Fruit fly (Drosophila melanogaster) whole organism, embryonic: ENCODE data around the gene Rilpl.
A peak's percentile ranks its signal among the peaks of the same experiment; 100 is the strongest.

ENCODE experiments used
- ATbp ChIP-seq: fragments of 200-800 bp; sonication (Bioruptor generic); optimal IDR thresholded peaks from 2 replicates; lab custom pipeline; 2017; ENCODE audit warnings: missing biosample characterization, mild to moderate bottlenecking, missing genetic modification characterization, missing genetic modification reagents
- Awh ChIP-seq: fragments of 200-800 bp; sonication (Bioruptor generic); IDR thresholded peaks from 2 replicates; pipeline ENCODE4, ENCODE4 v1.3.6; 2022; ENCODE audit warnings: missing biosample characterization, missing genetic modification characterization
- Bgb ChIP-seq: fragments of 200-800 bp; sonication (Bioruptor generic); IDR thresholded peaks from 2 replicates; pipeline ENCODE4 v1.3.6; 2022; ENCODE audit warnings: missing biosample characterization, missing genetic modification characterization; ENCODE audit not compliant: partially characterized antibody
- CG10274 ChIP-seq: fragments of 200-800 bp; sonication (Bioruptor generic); optimal IDR thresholded peaks from 3 replicates; lab custom pipeline; 2017; ENCODE audit warnings: missing biosample characterization, mild to moderate bottlenecking, missing genetic modification characterization
- CG10543 ChIP-seq: fragments of 200-800 bp; sonication (Bioruptor generic); optimal IDR thresholded peaks from 3 replicates; lab custom pipeline; 2017; ENCODE audit warnings: missing biosample characterization, mild to moderate bottlenecking, missing genetic modification characterization, moderate library complexity
- CG16779 ChIP-seq: fragments of 200-800 bp; sonication (Bioruptor generic); IDR thresholded peaks from 2 replicates; pipeline ENCODE4 v1.3.6; 2022; ENCODE audit warnings: missing biosample characterization, missing genetic modification characterization
- CG1792 ChIP-seq: fragments of 200-800 bp; sonication (Bioruptor generic); optimal IDR thresholded peaks from 2 replicates; lab custom pipeline; 2016; ENCODE audit warnings: missing biosample characterization, missing genetic modification characterization
- CG18599 ChIP-seq: fragments of 200-800 bp; sonication (Bioruptor generic); optimal IDR thresholded peaks from 3 replicates; lab custom pipeline; 2017; ENCODE audit warnings: missing biosample characterization, missing genetic modification characterization, mild to moderate bottlenecking, moderate library complexity, missing genetic modification reagents
- CG2678 ChIP-seq: fragments of 200-800 bp; sonication (Bioruptor generic); optimal IDR thresholded peaks from 3 replicates; lab custom pipeline; 2019; ENCODE audit warnings: missing biosample characterization, mild to moderate bottlenecking, missing genetic modification characterization, moderate library complexity
- CG31365 ChIP-seq: fragments of 200-800 bp; sonication (Bioruptor generic); optimal IDR thresholded peaks from 2 replicates; lab custom pipeline; 2018; ENCODE audit warnings: missing biosample characterization, mild to moderate bottlenecking, missing genetic modification characterization
- CG3726 ChIP-seq: fragments of 200-800 bp; sonication (Bioruptor generic); IDR thresholded peaks from 3 replicates; pipeline ENCODE4, ENCODE4 v1.3.6; 2022; ENCODE audit warnings: missing biosample characterization, missing genetic modification characterization
- CG42726 ChIP-seq: fragments of 200-800 bp; sonication (Bioruptor generic); IDR thresholded peaks from 2 replicates; pipeline ENCODE4 v1.3.6; 2022; ENCODE audit warnings: missing biosample characterization, missing genetic modification characterization; ENCODE audit not compliant: partially characterized antibody
- CG4854 ChIP-seq: fragments of 200-800 bp; sonication (Bioruptor generic); optimal IDR thresholded peaks from 2 replicates; lab custom pipeline; 2016; ENCODE audit warnings: missing biosample characterization, missing genetic modification characterization, inconsistent platforms
- CG5953 ChIP-seq: fragments of 200-800 bp; sonication (Bioruptor generic); IDR thresholded peaks from 2 replicates; pipeline ENCODE4 v1.3.6; 2022; ENCODE audit warnings: missing biosample characterization, missing genetic modification characterization
- CG6765 ChIP-seq: fragments of 200-800 bp; sonication (Bioruptor generic); optimal IDR thresholded peaks from 3 replicates; lab custom pipeline; 2017; ENCODE audit warnings: missing biosample characterization, mild to moderate bottlenecking, missing genetic modification characterization
- CG7357 ChIP-seq: fragments of 200-800 bp; sonication (Bioruptor generic); IDR thresholded peaks from 3 replicates; pipeline ENCODE4 v1.3.6; 2022; ENCODE audit warnings: missing biosample characterization, missing genetic modification characterization
- CG7987 ChIP-seq: fragments of 200-800 bp; sonication (Bioruptor generic); optimal IDR thresholded peaks from 2 replicates; lab custom pipeline; 2018; ENCODE audit warnings: missing biosample characterization, mild to moderate bottlenecking, missing genetic modification characterization, moderate library complexity
- CG8290 ChIP-seq, 3 experiments: fragments of 200-800 bp; sonication (Bioruptor generic); optimal IDR thresholded peaks; 2 replicates each; lab custom pipeline; 2016 to 2019; ENCODE audit warnings: missing biosample characterization in 3 of 3, missing genetic modification characterization in 3 of 3, mild to moderate bottlenecking in 2 of 3, moderate library complexity in 1 of 3
- CG8924 ChIP-seq: fragments of 200-800 bp; optimal IDR thresholded peaks from 3 replicates; lab custom pipeline; 2019; ENCODE audit warnings: missing biosample characterization, mild to moderate bottlenecking, missing genetic modification characterization, moderate library complexity
- CkIIα-i1 ChIP-seq: fragments of 200-800 bp; sonication (Bioruptor generic); IDR thresholded peaks from 2 replicates; pipeline ENCODE4 v1.3.6; 2022; ENCODE audit warnings: missing biosample characterization, missing genetic modification characterization
- D19A ChIP-seq: fragments of 200-800 bp; optimal IDR thresholded peaks from 3 replicates; lab custom pipeline; 2019; ENCODE audit warnings: missing biosample characterization, mild to moderate bottlenecking, missing genetic modification characterization, moderate library complexity
- Dp ChIP-seq: fragments of 200-800 bp; sonication (Bioruptor generic); optimal IDR thresholded peaks from 2 replicates; lab custom pipeline; 2018; ENCODE audit warnings: missing biosample characterization, mild to moderate bottlenecking, missing genetic modification characterization, moderate library complexity
- ERR ChIP-seq: fragments of 200-800 bp; sonication (Bioruptor generic); optimal IDR thresholded peaks from 2 replicates; lab custom pipeline; 2016; ENCODE audit warnings: missing biosample characterization, missing genetic modification characterization
- Eip74EF ChIP-seq, 2 experiments: fragments of 200-800 bp in 1 of 2; fragments of >200 bp in 1 of 2; sonication (Bioruptor generic) in 1 of 2; optimal IDR thresholded peaks; 2 replicates each; lab custom pipeline; 2017 to 2019; ENCODE audit warnings: missing biosample characterization in 2 of 2, missing genetic modification characterization in 2 of 2, mild to moderate bottlenecking in 1 of 2, moderate library complexity in 1 of 2
- Fer2 ChIP-seq: fragments of 200-800 bp; sonication (Bioruptor generic); optimal IDR thresholded peaks from 2 replicates; lab custom pipeline; 2018; ENCODE audit warnings: missing biosample characterization, mild to moderate bottlenecking, missing genetic modification characterization, moderate library complexity
- Hmr ChIP-seq: fragments of 200-800 bp; sonication (Bioruptor generic); optimal IDR thresholded peaks from 3 replicates; lab custom pipeline; 2017; ENCODE audit warnings: mild to moderate bottlenecking, missing biosample characterization, missing genetic modification reagents, missing genetic modification characterization
- MESR4 ChIP-seq: fragments of 200-800 bp; sonication (Bioruptor generic); optimal IDR thresholded peaks from 2 replicates; lab custom pipeline; 2018; ENCODE audit warnings: missing biosample characterization, mild to moderate bottlenecking, missing genetic modification characterization, moderate library complexity
- Myb ChIP-seq: fragments of 200-800 bp; sonication (Bioruptor generic); optimal IDR thresholded peaks from 2 replicates; lab custom pipeline; 2016; ENCODE audit warnings: missing biosample characterization, missing genetic modification characterization
- Nf-YC ChIP-seq: fragments of 200-800 bp; optimal IDR thresholded peaks from 3 replicates; lab custom pipeline; 2019; ENCODE audit warnings: missing biosample characterization, mild to moderate bottlenecking, missing genetic modification characterization, moderate library complexity
- Oli ChIP-seq: fragments of 200-800 bp; sonication (Bioruptor generic); optimal IDR thresholded peaks from 2 replicates; lab custom pipeline; 2018; ENCODE audit warnings: missing biosample characterization, mild to moderate bottlenecking, missing genetic modification characterization, moderate library complexity
- Taf1 ChIP-seq: fragments of 200-800 bp; sonication (Bioruptor generic); IDR thresholded peaks from 2 replicates; pipeline ENCODE4 v1.3.6; 2022; ENCODE audit warnings: missing biosample characterization, missing genetic modification characterization
- ato ChIP-seq: fragments of 200-800 bp; sonication (Bioruptor generic); IDR thresholded peaks from 2 replicates; pipeline ENCODE4 v1.3.6; 2022; ENCODE audit warnings: missing biosample characterization, missing genetic modification characterization; ENCODE audit not compliant: partially characterized antibody
- chinmo ChIP-seq: fragments of 200-800 bp; sonication (Bioruptor generic); IDR thresholded peaks from 4 replicates; pipeline ENCODE4 v1.3.6; 2022; ENCODE audit warnings: missing biosample characterization, missing genetic modification characterization; ENCODE audit not compliant: partially characterized antibody
- crp ChIP-seq, 2 experiments: fragments of 200-800 bp; sonication (Bioruptor generic); optimal IDR thresholded peaks; 2 replicates in 1 of 2; 3 replicates in 1 of 2; lab custom pipeline; 2017; ENCODE audit warnings: missing biosample characterization in 2 of 2, missing genetic modification characterization in 2 of 2, mild to moderate bottlenecking in 1 of 2, moderate library complexity in 1 of 2
- dmrt99B ChIP-seq: fragments of 200-800 bp; sonication (Bioruptor generic); optimal IDR thresholded peaks from 2 replicates; lab custom pipeline; 2018; ENCODE audit warnings: missing biosample characterization, mild to moderate bottlenecking, missing genetic modification characterization, moderate library complexity
- dpn ChIP-seq, 2 experiments: fragments of 200-800 bp; sonication (Bioruptor generic); optimal IDR thresholded peaks; 3 replicates each; lab custom pipeline; 2016; ENCODE audit warnings: missing biosample characterization in 2 of 2, missing genetic modification characterization in 2 of 2
- dysf ChIP-seq: fragments of 200-800 bp; sonication (Bioruptor generic); IDR thresholded peaks from 3 replicates; pipeline ENCODE4 v1.3.6; 2022; ENCODE audit warnings: missing biosample characterization, missing genetic modification characterization
- gfzf ChIP-seq: fragments of 200-800 bp; sonication (Bioruptor generic); optimal IDR thresholded peaks from 2 replicates; lab custom pipeline; 2016; ENCODE audit warnings: missing biosample characterization, mild to moderate bottlenecking, missing genetic modification characterization, moderate library complexity
- hth ChIP-seq: fragments of >200 bp; optimal IDR thresholded peaks from 2 replicates; lab custom pipeline; 2017; ENCODE audit warnings: inconsistent platforms
- jumu ChIP-seq: fragments of 200-800 bp; sonication (Bioruptor generic); optimal IDR thresholded peaks from 3 replicates; lab custom pipeline; 2016; ENCODE audit warnings: missing biosample characterization, missing genetic modification characterization
- lbe ChIP-seq: fragments of 200-800 bp; sonication (Bioruptor generic); optimal IDR thresholded peaks from 2 replicates; lab custom pipeline; 2016; ENCODE audit warnings: missing biosample characterization, mild to moderate bottlenecking, missing genetic modification characterization
- nau ChIP-seq: fragments of 200-800 bp; sonication (Bioruptor generic); optimal IDR thresholded peaks from 3 replicates; lab custom pipeline; 2017; ENCODE audit warnings: missing biosample characterization, mild to moderate bottlenecking, missing genetic modification characterization, missing genetic modification reagents
- nom ChIP-seq: fragments of 200-800 bp; sonication (Bioruptor generic); optimal IDR thresholded peaks from 2 replicates; lab custom pipeline; 2017; ENCODE audit warnings: missing biosample characterization, missing genetic modification characterization, mild to moderate bottlenecking, moderate library complexity, missing genetic modification reagents
- repo ChIP-seq: fragments of 200-800 bp; sonication (Bioruptor generic); optimal IDR thresholded peaks from 2 replicates; lab custom pipeline; 2016; ENCODE audit warnings: missing biosample characterization, missing genetic modification characterization
- row ChIP-seq: fragments of 200-800 bp; sonication (Bioruptor generic); IDR thresholded peaks from 3 replicates; pipeline ENCODE4 v1.3.6; 2022; ENCODE audit warnings: missing biosample characterization, missing genetic modification characterization
- scrt ChIP-seq: fragments of 200-800 bp; sonication (Bioruptor generic); optimal IDR thresholded peaks from 2 replicates; lab custom pipeline; 2018; ENCODE audit warnings: missing biosample characterization, mild to moderate bottlenecking, missing genetic modification characterization, moderate library complexity
- sens ChIP-seq: fragments of 200-800 bp; sonication (Bioruptor generic); peaks from one replicate; lab custom pipeline; 2016; ENCODE audit warnings: missing biosample characterization, missing genetic modification characterization
- sr ChIP-seq: fragments of 200-800 bp; sonication (Bioruptor generic); IDR thresholded peaks from 3 replicates; pipeline ENCODE4 v1.3.6; 2022; ENCODE audit warnings: missing biosample characterization, missing genetic modification characterization

Gene Rilpl

dm6 chrX:1411225-1411932 lies 18.5 kb downstream of the Rilpl start (continued):
- TF ChIP-seq Eip74EF (GFP tag; optimal IDR thresholded peaks at IDR 0.05; lab: Kevin White, UChicago) (no peak), CG31365 (no peak), Nf-YC (no peak), D19A (tag; lab: Kevin White, UChicago) (peak; percentile 90), row (GFP tag; lab: Robert Waterston, UW) (peak; percentile 41; the same call in 2 of the 3 replicates), jumu (GFP tag; lab: Kevin White, UChicago) (no peak), CG2678 (tag; lab: Kevin White, UChicago) (peak; percentile 15), MESR4 (GFP tag; lab: Kevin White, UChicago) (no peak), scrt (GFP tag; lab: Kevin White, UChicago) (peak; percentile 34), CG42726 (GFP tag; lab: Robert Waterston, UW) (no peak), gfzf (GFP tag; lab: Kevin White, UChicago) (no peak), chinmo (GFP tag; lab: Robert Waterston, UW) (0 out of 4 replicates have a peak, but pooled peaks have one; percentile 23), CG7987 (GFP tag; lab: Kevin White, UChicago) (no peak), sr (GFP tag; lab: Robert Waterston, UW) (no peak), CkIIα-i1 (GFP tag; lab: Robert Waterston, UW) (no peak), repo (GFP tag; lab: Kevin White, UChicago) (no peak), CG10274 (GFP tag; lab: Kevin White, UChicago) (no peak), Hmr (GFP tag; lab: Kevin White, UChicago) (no peak), Taf1 (GFP tag; lab: Robert Waterston, UW) (no peak), Fer2 (tag; lab: Kevin White, UChicago) (no peak), CG8290 (GFP tag; optimal IDR thresholded peaks at IDR 0.05; lab: Kevin White, UChicago) (no peak), CG8290 (tag; optimal IDR thresholded peaks at IDR 0.05; lab: Kevin White, UChicago) (peak in 1 of 2 experiments; percentile 56), CG18599 (peak; percentile 53), CG10543 (peak; percentile 28), CG16779 (GFP tag; lab: Robert Waterston, UW) (peak; percentile 70; the same call in 1 of the 2 replicates), hth (no peak), Bgb (GFP tag; lab: Robert Waterston, UW) (no peak), nau (no peak), dysf (no peak), dmrt99B (no peak), ERR (no peak), Myb (no peak), ato (GFP tag; lab: Robert Waterston, UW) (no peak), nom (GFP tag; lab: Kevin White, UChicago) (peak; percentile 15), CG4854 (GFP tag; lab: Kevin White, UChicago) (no peak), CG7357 (GFP tag; lab: Robert Waterston, UW) (no peak), Awh (GFP tag; lab: Robert Waterston, UW) (no peak), ATbp (no peak), CG8924 (tag; lab: Kevin White, UChicago) (no peak), Dp (GFP tag; lab: Kevin White, UChicago) (no peak), crp (GFP tag; optimal IDR thresholded peaks at IDR 0.05; lab: Kevin White, UChicago) (peak in 1 of 2 experiments; percentile 28), Oli (tag; lab: Kevin White, UChicago) (no peak), CG5953 (GFP tag; lab: Robert Waterston, UW) (no peak), CG3726 (no peak), CG1792 (GFP tag; lab: Kevin White, UChicago) (no peak), dpn (GFP tag; optimal IDR thresholded peaks at IDR 0.05; lab: Kevin White, UChicago) (no peak), lbe (no peak), sens (GFP tag; lab: Kevin White, UChicago) (peak; percentile 23), CG6765 (GFP tag; lab: Kevin White, UChicago) (no peak)
